Worm (Caenorhabditis elegans) whole organism, L4 larva: ENCODE data around the gene srg-34.

Experiments
- F10B5.3 ChIP-seq: sonication (generic microtip); optimal IDR thresholded peaks from 2 replicates; lab custom pipeline; 2016; ENCODE audit warnings: mild to moderate bottlenecking, missing genetic modification characterization, missing compliant biosample characterization
- F44E2.7 ChIP-seq: fragments of 200-800 bp; sonication (Bioruptor generic); IDR thresholded peaks from 2 replicates; pipeline ENCODE4 v2.1.2; 2022; ENCODE audit warnings: missing genetic modification characterization, missing compliant biosample characterization
- F49E8.2 ChIP-seq: sonication (generic microtip); optimal IDR thresholded peaks from 2 replicates; lab custom pipeline; 2016; ENCODE audit warnings: missing compliant biosample characterization, mild to moderate bottlenecking, missing genetic modification characterization, borderline replicate concordance
- Y48G9A.11 ChIP-seq: fragments of 200-800 bp; sonication (Bioruptor generic); IDR thresholded peaks from 2 replicates; pipeline ENCODE4 v1.3.6; 2022; ENCODE audit warnings: missing genetic modification reagents, missing genetic modification characterization, missing compliant biosample characterization
- Y75B8A.6 ChIP-seq: fragments of 200-800 bp; sonication (Bioruptor generic); IDR thresholded peaks from 2 replicates; pipeline ENCODE4 v1.3.6; 2022; ENCODE audit warnings: missing genetic modification reagents, missing genetic modification characterization, missing compliant biosample characterization
- aly-2 ChIP-seq: sonication (generic microtip); optimal IDR thresholded peaks from 2 replicates; lab custom pipeline; 2018; ENCODE audit warnings: missing biosample characterization, missing genetic modification characterization
- attf-4 ChIP-seq: sonication (generic microtip); optimal IDR thresholded peaks from 3 replicates; lab custom pipeline; 2017; ENCODE audit warnings: missing biosample characterization, missing genetic modification characterization
- ceh-28 ChIP-seq: fragments of 150-350 bp; optimal IDR thresholded peaks from 2 replicates; lab custom pipeline; 2014; ENCODE audit warnings: missing biosample characterization, missing genetic modification reagents, missing genetic modification characterization
- ceh-82 ChIP-seq: sonication (generic microtip); optimal IDR thresholded peaks from 2 replicates; lab custom pipeline; 2017; ENCODE audit warnings: missing biosample characterization, missing genetic modification characterization
- ces-1 ChIP-seq: fragments of 150-350 bp; sonication (generic microtip); optimal IDR thresholded peaks from 4 replicates; lab custom pipeline; 2014; ENCODE audit warnings: missing biosample characterization, missing genetic modification reagents, missing genetic modification characterization
- ctbp-1 ChIP-seq: fragments of 200-800 bp; sonication (Bioruptor generic); IDR thresholded peaks from 2 replicates; pipeline ENCODE4 v1.3.6; 2022; ENCODE audit warnings: missing genetic modification reagents, missing genetic modification characterization, missing compliant biosample characterization
- daf-8 ChIP-seq: fragments of 200-800 bp; sonication (Bioruptor generic); IDR thresholded peaks from 2 replicates; pipeline ENCODE4 v1.3.6; 2022; ENCODE audit warnings: missing genetic modification characterization, missing compliant biosample characterization
- dmd-9 ChIP-seq: fragments of 200-800 bp; sonication (Bioruptor generic); IDR thresholded peaks from 2 replicates; pipeline ENCODE4 v1.3.6; 2022; ENCODE audit warnings: missing genetic modification reagents, missing genetic modification characterization, missing compliant biosample characterization
- dpl-1 ChIP-seq: fragments of 150-350 bp; optimal IDR thresholded peaks from 2 replicates; lab custom pipeline; 2014; ENCODE audit warnings: missing biosample characterization, missing genetic modification reagents, missing genetic modification characterization
- dve-1 ChIP-seq: sonication (generic microtip); optimal IDR thresholded peaks from 2 replicates; lab custom pipeline; 2017; ENCODE audit warnings: antibody characterized with exemption, mild to moderate bottlenecking, missing genetic modification characterization, missing compliant biosample characterization; ENCODE audit not compliant: insufficient read depth
- fkh-10 ChIP-seq: fragments of 150-350 bp; optimal IDR thresholded peaks from 2 replicates; lab custom pipeline; 2014; ENCODE audit warnings: missing biosample characterization, missing genetic modification reagents, missing genetic modification characterization
- hif-1 ChIP-seq, 2 experiments: sonication (generic microtip); optimal IDR thresholded peaks; 2 replicates each; lab custom pipeline; 2016 to 2017; ENCODE audit warnings: missing compliant biosample characterization in 2 of 2, missing genetic modification characterization in 2 of 2, missing genetic modification reagents in 2 of 2, missing genotype in 2 of 2, mild to moderate bottlenecking in 1 of 2
- hlh-30 ChIP-seq: sonication (generic microtip); optimal IDR thresholded peaks from 2 replicates; lab custom pipeline; 2017; ENCODE audit warnings: antibody characterized with exemption, mild to moderate bottlenecking, missing genetic modification characterization, missing compliant biosample characterization; ENCODE audit not compliant: insufficient read depth
- hmg-1.1 ChIP-seq: fragments of 200-800 bp; sonication (Bioruptor generic); IDR thresholded peaks from 2 replicates; pipeline ENCODE4 v1.3.6; 2022; ENCODE audit warnings: missing genetic modification reagents, missing genetic modification characterization, missing compliant biosample characterization
- lin-1 ChIP-seq: fragments of 200-800 bp; sonication (Bioruptor generic); IDR thresholded peaks from 2 replicates; pipeline ENCODE4 v1.3.6; 2022; ENCODE audit warnings: missing genetic modification reagents, missing genetic modification characterization, missing compliant biosample characterization
- lin-38 ChIP-seq: fragments of 200-800 bp; sonication (Bioruptor generic); IDR thresholded peaks from 2 replicates; pipeline ENCODE4 v1.3.6; 2022; ENCODE audit warnings: missing genetic modification reagents, missing genetic modification characterization, missing compliant biosample characterization
- lir-3 ChIP-seq: sonication (generic microtip); optimal IDR thresholded peaks from 2 replicates; lab custom pipeline; 2016; ENCODE audit warnings: mild to moderate bottlenecking, missing genetic modification characterization, missing compliant biosample characterization
- lsy-2 ChIP-seq, 2 experiments: fragments of 150-350 bp in 1 of 2; sonication (generic microtip) in 1 of 2; optimal IDR thresholded peaks; 2 replicates each; lab custom pipeline; 2014 to 2017; ENCODE audit warnings: missing biosample characterization in 2 of 2, missing genetic modification characterization in 2 of 2
- madf-5 ChIP-seq, 2 experiments: fragments of 200-800 bp; sonication (Bioruptor generic); IDR thresholded peaks; 2 replicates each; pipeline ENCODE4 v1.3.6; 2022; ENCODE audit warnings: missing compliant biosample characterization in 2 of 2, missing genetic modification characterization in 2 of 2
- madf-9 ChIP-seq: fragments of 200-800 bp; sonication (Bioruptor generic); conservative IDR thresholded peaks from 2 replicates; pipeline ENCODE4 v1.3.6; 2022; ENCODE audit warnings: missing genetic modification reagents, missing genetic modification characterization, missing compliant biosample characterization
- mdl-1 ChIP-seq, 2 experiments: fragments of 150-350 bp in 1 of 2; sonication (generic microtip) in 1 of 2; optimal IDR thresholded peaks; 2 replicates each; lab custom pipeline; 2014 to 2017; ENCODE audit warnings: missing biosample characterization in 2 of 2, missing genetic modification characterization in 2 of 2
- mdt-29 ChIP-seq: fragments of 200-800 bp; sonication (Bioruptor generic); IDR thresholded peaks from 2 replicates; pipeline ENCODE4 v1.3.6; 2022; ENCODE audit warnings: missing genetic modification reagents, missing genetic modification characterization, missing compliant biosample characterization
- mep-1 ChIP-seq: fragments of 150-350 bp; sonication (generic microtip); optimal IDR thresholded peaks from 3 replicates; lab custom pipeline; 2014; ENCODE audit warnings: missing biosample characterization, missing genetic modification characterization
- mxl-2 ChIP-seq: fragments of 200-800 bp; sonication (Bioruptor generic); conservative IDR thresholded peaks from 2 replicates; pipeline ENCODE4 v1.3.6; 2022; ENCODE audit warnings: missing genetic modification reagents, missing genetic modification characterization, missing compliant biosample characterization
- nhr-111 ChIP-seq: fragments of 200-800 bp; sonication (Bioruptor generic); optimal IDR thresholded peaks from 2 replicates; lab custom pipeline; 2018; ENCODE audit warnings: mild to moderate bottlenecking, missing genetic modification characterization, missing compliant biosample characterization
- nhr-25 ChIP-seq: sonication (generic microtip); optimal IDR thresholded peaks from 2 replicates; lab custom pipeline; 2017; ENCODE audit warnings: missing genetic modification characterization, mild to moderate bottlenecking, missing compliant biosample characterization, antibody characterized with exemption, moderate library complexity, borderline replicate concordance; ENCODE audit not compliant: insufficient read depth
- nhr-28 ChIP-seq: fragments of 150-350 bp; optimal IDR thresholded peaks from 2 replicates; lab custom pipeline; 2014; ENCODE audit warnings: missing biosample characterization, missing genetic modification characterization
- nhr-41 ChIP-seq: fragments of 200-800 bp; sonication (Bioruptor generic); IDR thresholded peaks from 2 replicates; pipeline ENCODE4 v1.3.6; 2022; ENCODE audit warnings: missing genetic modification reagents, missing genetic modification characterization, missing compliant biosample characterization
- nhr-6 ChIP-seq: fragments of 150-350 bp; optimal IDR thresholded peaks from 2 replicates; lab custom pipeline; 2014; ENCODE audit warnings: missing biosample characterization, missing genetic modification characterization
- php-3 ChIP-seq: fragments of 200-800 bp; sonication (Bioruptor generic); IDR thresholded peaks from 2 replicates; pipeline ENCODE4 v1.3.6; 2022; ENCODE audit warnings: missing genetic modification reagents, missing genetic modification characterization, missing compliant biosample characterization
- pqm-1 ChIP-seq: sonication (generic microtip); optimal IDR thresholded peaks from 2 replicates; lab custom pipeline; 2017; ENCODE audit warnings: missing biosample characterization, missing genetic modification characterization
- rbr-2 ChIP-seq: sonication (generic microtip); optimal IDR thresholded peaks from 2 replicates; lab custom pipeline; 2016; ENCODE audit warnings: missing genotype, missing genetic modification characterization, missing compliant biosample characterization
- skn-1 ChIP-seq: fragments of 150-350 bp; optimal IDR thresholded peaks from 2 replicates; lab custom pipeline; 2014; ENCODE audit warnings: missing biosample characterization, missing genetic modification characterization
- snpc-1.2 ChIP-seq: fragments of 200-800 bp; sonication (Bioruptor generic); IDR thresholded peaks from 2 replicates; pipeline ENCODE4 v1.3.6; 2022; ENCODE audit warnings: missing genetic modification reagents, missing genetic modification characterization, missing compliant biosample characterization
- unc-62 ChIP-seq, 3 experiments: fragments of 150-350 bp in 1 of 3; sonication (generic microtip); optimal IDR thresholded peaks in 2 of 3; peaks in 1 of 3; 1 replicate in 1 of 3; 2 replicates in 2 of 3; lab custom pipeline; 2014 to 2017; ENCODE audit warnings: missing biosample characterization in 3 of 3, missing genetic modification characterization in 3 of 3, missing genetic modification reagents in 3 of 3, missing genotype in 1 of 3
- vab-7 ChIP-seq: fragments of 200-800 bp; sonication (Bioruptor generic); IDR thresholded peaks from 2 replicates; pipeline ENCODE4 v1.3.6; 2022; ENCODE audit warnings: missing genetic modification reagents, missing genetic modification characterization, missing compliant biosample characterization
- zip-2 ChIP-seq: fragments of 150-350 bp; optimal IDR thresholded peaks from 2 replicates; lab custom pipeline; 2014; ENCODE audit warnings: missing biosample characterization, missing genetic modification characterization
- ztf-7 ChIP-seq: fragments of 150-350 bp; optimal IDR thresholded peaks from 2 replicates; lab custom pipeline; 2014; ENCODE audit warnings: missing biosample characterization, missing genetic modification characterization

The srg-34 gene

ce11 chrV:18573199-18573598 lies 8.5 kb upstream of the srg-34 start (continued):
- TF ChIP-seq ceh-28 (tag; lab: Kevin White, UChicago) (no peak), mdt-29 (no peak), vab-7 (no peak), attf-4 (no peak), zip-2 (tag; lab: Kevin White, UChicago) (no peak), skn-1 (no peak), madf-5 (GFP tag; IDR thresholded peaks at IDR 0.05; lab: Robert Waterston, UW) (no peak), php-3 (GFP tag; lab: Robert Waterston, UW) (no peak), F44E2.7 (GFP tag; lab: Robert Waterston, UW) (no peak), dmd-9 (GFP tag; lab: Robert Waterston, UW) (0 out of 2 replicates have a peak, but pooled peaks have one; percentile 25), mdl-1 (tag; optimal IDR thresholded peaks at IDR 0.05; lab: Kevin White, UChicago) (no peak), lir-3 (tag; lab: Kevin White, UChicago) (no peak)

ce11 chrV:18571533-18571932 lies 6.8 kb upstream of the srg-34 start, which contains the start of gene Y51A2D.21:
Y51A2D.21 (plus strand) TSS chrV:18571833.
- TF ChIP-seq snpc-1.2 (GFP tag; lab: Robert Waterston, UW) (no peak), ceh-82 (tag; lab: Kevin White, UChicago) (no peak), mep-1 (tag; lab: Kevin White, UChicago) (no peak), hmg-1.1 (GFP tag; lab: Robert Waterston, UW) (no peak), pqm-1 (tag; lab: Kevin White, UChicago) (no peak), lin-38 (GFP tag; lab: Robert Waterston, UW) (no peak), nhr-28 (tag; lab: Kevin White, UChicago) (no peak), F49E8.2 (tag; lab: Kevin White, UChicago) (no peak), daf-8 (no peak), hif-1 (tag; optimal IDR thresholded peaks at IDR 0.05; lab: Kevin White, UChicago) (no peak), Y75B8A.6 (GFP tag; lab: Robert Waterston, UW) (no peak), nhr-41 (no peak), dpl-1 (no peak), ceh-28 (tag; lab: Kevin White, UChicago) (no peak), fkh-10 (no peak), F10B5.3 (tag; lab: Kevin White, UChicago) (no peak), lin-1 (GFP tag; lab: Robert Waterston, UW) (no peak), ctbp-1 (GFP tag; lab: Robert Waterston, UW) (no peak), ces-1 (no peak), nhr-111 (GFP tag; lab: Kevin White, UChicago) (no peak)
- TF ChIP-seq, all 104 proteins: peak for 0

ce11 chrV:18569445-18569844 lies 4.8 kb upstream of the srg-34 start:
- TF ChIP-seq ztf-7 (no peak), nhr-28 (tag; lab: Kevin White, UChicago) (peak; percentile 36), unc-62 (GFP tag; optimal IDR thresholded peaks at IDR 0.05 in 1 of 2; lab: Kevin White, UChicago) (peak in 1 of 2 experiments; percentile 3), unc-62 (tag; optimal IDR thresholded peaks at IDR 0.05; lab: Kevin White, UChicago) (no peak), aly-2 (no peak), nhr-25 (peak; percentile 54), dve-1 (tag; lab: Kevin White, UChicago) (peak; percentile 29), rbr-2 (tag; lab: Kevin White, UChicago) (no peak), mdl-1 (tag; optimal IDR thresholded peaks at IDR 0.05; lab: Kevin White, UChicago) (peak in 1 of 2 experiments; percentile 4), hlh-30 (peak; percentile 82), nhr-6 (tag; lab: Kevin White, UChicago) (no peak), lsy-2 (tag; optimal IDR thresholded peaks at IDR 0.05; lab: Kevin White, UChicago) (peak in 1 of 2 experiments; percentile 9), mxl-2 (no peak), Y48G9A.11 (GFP tag; lab: Robert Waterston, UW) (no peak), mep-1 (tag; lab: Kevin White, UChicago) (peak; percentile 46), madf-9 (GFP tag; lab: Robert Waterston, UW) (no peak)
